Worm (Caenorhabditis elegans): ENCODE data around the gene ben-1.
A peak's percentile ranks its signal among the peaks of the same experiment; 100 is the strongest.

The ben-1 gene

DNA sequence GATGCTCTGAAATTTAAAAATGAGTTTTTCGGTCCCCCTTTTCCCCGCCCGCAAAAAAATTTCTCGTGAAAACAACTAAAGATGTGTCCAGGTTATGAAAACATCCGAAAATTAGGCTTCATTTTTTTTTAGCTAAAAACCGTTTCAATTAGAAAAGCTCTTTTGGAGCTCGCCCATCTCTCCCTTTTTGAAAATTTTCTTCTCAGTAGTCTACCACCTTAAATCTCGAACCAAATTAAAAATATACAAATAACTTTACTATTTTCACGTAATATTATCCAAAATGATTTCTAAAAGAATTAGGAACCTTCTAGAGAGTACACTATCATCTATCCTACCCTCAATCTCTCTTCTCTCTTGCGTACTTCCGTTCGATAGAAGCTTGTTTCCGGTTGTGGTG is 20.8 kb upstream of the ben-1 start:
- TF ChIP-seq ceh-62 (tag; optimal IDR thresholded peaks at IDR 0.05) (no peak), R02D3.7 (tag; optimal IDR thresholded peaks at IDR 0.05) (no peak), aha-1 (tag) (peak; percentile 72), unc-62 (GFP tag; optimal IDR thresholded peaks at IDR 0.05 in 1 of 2) (peak in 1 of 2 experiments; percentile 65), unc-62 (tag; optimal IDR thresholded peaks at IDR 0.05) (no peak), zip-2 (tag; optimal IDR thresholded peaks at IDR 0.05) (no peak), zip-11 (GFP tag; IDR thresholded peaks at IDR 0.05) (no peak), nhr-25 (tag; optimal IDR thresholded peaks at IDR 0.05; ENCODE audit: borderline replicate concordance, insufficient read depth) (no peak), mes-2 (tag; optimal IDR thresholded peaks at IDR 0.05; ENCODE audit: poor library complexity, severe bottlenecking) (no peak), F10B5.3 (tag; optimal IDR thresholded peaks at IDR 0.05) (no peak), F37D6.2 (tag; optimal IDR thresholded peaks at IDR 0.05) (no peak), lin-15B (tag; optimal IDR thresholded peaks at IDR 0.05) (no peak)

ce11 chrIII:3560235-3560634 is 18.8 kb upstream of the ben-1 start:
- no peak for TF ChIP-seq lir-3 (tag; optimal IDR thresholded peaks at IDR 0.05)
- TF ChIP-seq lsy-2 (tag; optimal IDR thresholded peaks at IDR 0.05) = peak in 1 of 2 experiments; percentile 31
- TF ChIP-seq mdl-1 (tag; optimal IDR thresholded peaks at IDR 0.05) = peak in 1 of 2 experiments; percentile 13

DNA sequence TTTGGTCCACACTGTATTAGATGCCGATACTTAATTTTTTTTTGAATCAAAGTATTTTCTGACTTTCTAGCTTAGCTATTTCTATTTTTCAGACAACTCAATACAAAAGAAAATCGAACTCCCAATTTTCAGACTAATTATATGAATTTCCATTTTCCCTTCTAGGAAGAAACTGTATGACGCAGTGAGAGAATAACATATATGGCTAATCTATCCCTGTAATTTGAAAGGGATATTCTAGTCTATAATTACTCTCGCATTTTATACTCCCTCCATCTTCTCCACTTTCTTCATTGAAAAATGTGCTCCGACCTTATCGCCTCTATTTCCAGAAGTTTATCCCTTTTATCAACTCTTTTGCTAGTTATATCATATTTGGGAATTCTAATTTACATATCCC is 11.9 kb upstream of the ben-1 start, which contains the start of gene C54C6.4:
Gene C54C6.4 (plus strand): TSS at position 301 of the 400 bp plus-strand sequence.
- TF ChIP-seq R02D3.7 (tag; optimal IDR thresholded peaks at IDR 0.05) (no peak), tag-97 (GFP tag; IDR thresholded peaks at IDR 0.05) (no peak), nhr-77 (tag; optimal IDR thresholded peaks at IDR 0.05) (no peak), nhr-76 (tag; optimal IDR thresholded peaks at IDR 0.05) (no peak), Y105C5A.15 (GFP tag; IDR thresholded peaks at IDR 0.05) (no peak), egl-27 (tag; optimal IDR thresholded peaks at IDR 0.05) (no peak), pqm-1 (tag; optimal IDR thresholded peaks at IDR 0.05) (no peak), snpc-4 (tag; optimal IDR thresholded peaks at IDR 0.05) (no peak), lin-38 (GFP tag; IDR thresholded peaks at IDR 0.05) (no peak), lin-1 (GFP tag; IDR thresholded peaks at IDR 0.05) (no peak), saeg-2 (GFP tag; IDR thresholded peaks at IDR 0.05) (no peak), nhr-102 (tag; optimal IDR thresholded peaks at IDR 0.05) (no peak), ctbp-1 (GFP tag; IDR thresholded peaks at IDR 0.05) (no peak), set-16 (GFP tag; IDR thresholded peaks at IDR 0.05) (no peak)

- TF ChIP-seq nhr-48 (tag; optimal IDR thresholded peaks at IDR 0.05) = no peak
- TF ChIP-seq aha-1 (tag) = peak; percentile 84
Measured at ce11 chrIII:3550364-3550763, 8.9 kb upstream of the ben-1 start.

DNA sequence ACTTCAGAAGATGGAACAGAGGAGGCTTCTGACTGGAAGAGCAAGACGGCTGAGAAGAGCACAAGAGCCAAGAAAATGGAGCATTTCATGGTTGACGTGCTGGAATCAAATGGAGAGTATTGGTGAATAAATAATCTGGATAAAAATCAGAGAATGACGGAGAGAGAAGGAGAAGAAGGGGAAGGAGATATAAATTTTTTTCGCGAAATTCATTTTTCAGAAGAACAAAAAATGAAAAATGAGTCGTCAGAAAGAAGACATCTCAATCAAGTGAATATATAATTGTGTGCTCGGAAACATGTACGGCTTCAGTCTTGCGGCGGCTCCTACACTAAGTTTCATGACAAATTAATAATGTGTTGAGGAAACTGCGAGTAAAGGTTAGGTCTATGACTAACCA is 8.3 kb upstream of the ben-1 start, which contains the start of gene C54C6.5:
Gene C54C6.5 (minus strand): TSS at position 101 of the 400 bp plus-strand sequence.
- TF ChIP-seq egl-27 (tag; optimal IDR thresholded peaks at IDR 0.05) (no peak), aha-1 (tag) (no peak), hif-1 (tag; optimal IDR thresholded peaks at IDR 0.05) (no peak), nhr-237 (tag; optimal IDR thresholded peaks at IDR 0.05) (no peak), spr-1 (tag; optimal IDR thresholded peaks at IDR 0.05) (no peak), mdl-1 (tag; optimal IDR thresholded peaks at IDR 0.05) (no peak), ceh-32 (tag; optimal IDR thresholded peaks at IDR 0.05; ENCODE audit: poor library complexity) (no peak), nhr-76 (tag; optimal IDR thresholded peaks at IDR 0.05) (no peak), ztf-7 (tag; optimal IDR thresholded peaks at IDR 0.05) (no peak), ceh-28 (tag; optimal IDR thresholded peaks at IDR 0.05) (no peak), madf-5 (GFP tag; IDR thresholded peaks at IDR 0.05) (no peak), skn-1 (tag; optimal IDR thresholded peaks at IDR 0.05) (no peak), zfp-2 (tag; optimal IDR thresholded peaks at IDR 0.05) (no peak)
